Worm (Caenorhabditis elegans): ENCODE data around the gene grd-5.

- TF ChIP-seq dpl-1 (GFP tag; optimal IDR thresholded peaks at IDR 0.05) (no peak), lin-15B (tag; optimal IDR thresholded peaks at IDR 0.05) (no peak), tbx-2 (tag; optimal IDR thresholded peaks at IDR 0.05) (no peak), zag-1 (tag; optimal IDR thresholded peaks at IDR 0.05) (no peak), unc-130 (tag; optimal IDR thresholded peaks at IDR 0.05) (no peak), ztf-11 (tag; optimal IDR thresholded peaks at IDR 0.05) (no peak), elt-2 (tag; optimal IDR thresholded peaks at IDR 0.05) (no peak), egl-27 (tag; optimal IDR thresholded peaks at IDR 0.05) (no peak)
Observed at ce11 chrV:8615711-8616110, 3.1 kb upstream of the grd-5 start.
